Fruit fly (Drosophila melanogaster): Measurements from ENCODE around the gene CG10359.

Gene CG10359

dm6 chr3L:3566751-3567499 is 45.1 kb upstream of the CG10359 start (continued):
- TF ChIP-seq crp (GFP tag; optimal IDR thresholded peaks at IDR 0.05), result peak in 1 of 2 experiments; percentile 16
- no peak for TF ChIP-seq Jarid2 (GFP tag; optimal IDR thresholded peaks at IDR 0.05)
- no peak for TF ChIP-seq Dip3 (GFP tag; optimal IDR thresholded peaks at IDR 0.05)
- peak; percentile 49 for TF ChIP-seq CG5245 (GFP tag; optimal IDR thresholded peaks at IDR 0.05)
- TF ChIP-seq ewg (GFP tag; optimal IDR thresholded peaks at IDR 0.05), result peak; percentile 53
- TF ChIP-seq gsb (GFP tag; IDR thresholded peaks at IDR 0.05), result no peak
- peak; percentile 41 for TF ChIP-seq Antp (GFP tag; optimal IDR thresholded peaks at IDR 0.05)
- peak; percentile 66 for TF ChIP-seq CG32532 (GFP tag; IDR thresholded peaks at IDR 0.05)
- TF ChIP-seq HmgZ (tag; optimal IDR thresholded peaks at IDR 0.05), result peak; percentile 34
- no peak for TF ChIP-seq lov (optimal IDR thresholded peaks at IDR 0.05)
- TF ChIP-seq lov (GFP tag; IDR thresholded peaks at IDR 0.05), result no peak
- TF ChIP-seq CG8290 (GFP tag; optimal IDR thresholded peaks at IDR 0.05), result peak; percentile 2
- TF ChIP-seq CG8290 (tag; optimal IDR thresholded peaks at IDR 0.05), result peak in 1 of 2 experiments; percentile 37
- peak; percentile 85 for TF ChIP-seq gem (tag; optimal IDR thresholded peaks at IDR 0.05)
- no peak for TF ChIP-seq mld (GFP tag; IDR thresholded peaks at IDR 0.05; ENCODE audit: partially characterized antibody)
- TF ChIP-seq CG2678 (tag; optimal IDR thresholded peaks at IDR 0.05), result peak; percentile 89
- TF ChIP-seq shn (GFP tag; optimal IDR thresholded peaks at IDR 0.05), result peak; percentile 16
- no peak for TF ChIP-seq da (GFP tag; optimal IDR thresholded peaks at IDR 0.05)
- peak; percentile 73 for TF ChIP-seq CG15269 (tag; optimal IDR thresholded peaks at IDR 0.05)
- no peak for TF ChIP-seq fd102C (GFP tag; optimal IDR thresholded peaks at IDR 0.05)
- TF ChIP-seq ac (GFP tag; optimal IDR thresholded peaks at IDR 0.05), result no peak
- peak; percentile 7 for TF ChIP-seq cato (GFP tag; optimal IDR thresholded peaks at IDR 0.05; ENCODE audit: borderline replicate concordance)
- no peak for TF ChIP-seq CG14860 (GFP tag; IDR thresholded peaks at IDR 0.05; ENCODE audit: partially characterized antibody)
- peak; percentile 43; the same call in 1 of the 2 replicates for TF ChIP-seq CG4730 (GFP tag; IDR thresholded peaks at IDR 0.05)
- peak; percentile 59 for TF ChIP-seq CG3281 (GFP tag; optimal IDR thresholded peaks at IDR 0.05)
- TF ChIP-seq pb (GFP tag; optimal IDR thresholded peaks at IDR 0.05), result peak; percentile 41
- TF ChIP-seq knrl (GFP tag; IDR thresholded peaks at IDR 0.05; ENCODE audit: partially characterized antibody), result no peak
- TF ChIP-seq Hmx (GFP tag; optimal IDR thresholded peaks at IDR 0.05), result no peak
- peak; percentile 43 for TF ChIP-seq pum (GFP tag; optimal IDR thresholded peaks at IDR 0.05)
- TF ChIP-seq CG10267 (tag; optimal IDR thresholded peaks at IDR 0.05), result peak; percentile 77
- TF ChIP-seq CG11093 (GFP tag; IDR thresholded peaks at IDR 0.05), result no peak
- TF ChIP-seq CG42726 (GFP tag; IDR thresholded peaks at IDR 0.05; ENCODE audit: partially characterized antibody), result no peak
- TF ChIP-seq nau (GFP tag; optimal IDR thresholded peaks at IDR 0.05), result peak; percentile 67
- TF ChIP-seq CG12659 (GFP tag; optimal IDR thresholded peaks at IDR 0.05), result peak; percentile 58
- TF ChIP-seq CG1792 (GFP tag; optimal IDR thresholded peaks at IDR 0.05), result peak; percentile 23
- TF ChIP-seq CG17385 (GFP tag; optimal IDR thresholded peaks at IDR 0.05), result peak; percentile 69
- TF ChIP-seq CG15073 (GFP tag; optimal IDR thresholded peaks at IDR 0.05), result peak; percentile 50
- peak; percentile 73 for TF ChIP-seq CG4820 (GFP tag; optimal IDR thresholded peaks at IDR 0.05)
- TF ChIP-seq Stat92E (GFP tag; optimal IDR thresholded peaks at IDR 0.05), result no peak
- no peak for TF ChIP-seq CG2129 (GFP tag; IDR thresholded peaks at IDR 0.05; ENCODE audit: partially characterized antibody)
- peak; percentile 51; the same call in 1 of the 2 replicates for TF ChIP-seq H2.0 (GFP tag; IDR thresholded peaks at IDR 0.05)
- peak; percentile 86 for TF ChIP-seq CG2712 (tag; optimal IDR thresholded peaks at IDR 0.05)
- TF ChIP-seq CG13296 (GFP tag; optimal IDR thresholded peaks at IDR 0.05), result peak; percentile 61
- TF ChIP-seq eve (GFP tag; optimal IDR thresholded peaks at IDR 0.05), result peak in 1 of 2 experiments; percentile 89
- TF ChIP-seq Usf (GFP tag; optimal IDR thresholded peaks at IDR 0.05), result peak; percentile 2
- TF ChIP-seq CG1647 (GFP tag; optimal IDR thresholded peaks at IDR 0.05), result peak; percentile 34
- TF ChIP-seq CG9932 (GFP tag; IDR thresholded peaks at IDR 0.05), result no peak; the same call in 1 of the 2 replicates
- no peak for TF ChIP-seq CG9609 (GFP tag; optimal IDR thresholded peaks at IDR 0.05)
- peak; percentile 67 for TF ChIP-seq CG10366 (GFP tag; IDR thresholded peaks at IDR 0.05)
